Fruit fly (Drosophila melanogaster) whole organism, embryonic: ENCODE measurements around the gene CG16854.

Source experiments
- Adf1 ChIP-seq: fragments of 200-800 bp; sonication (Bioruptor generic); IDR thresholded peaks from 2 replicates; pipeline ENCODE4 v1.3.6; 2022; ENCODE audit warnings: missing biosample characterization, missing genetic modification characterization
- BEAF-32 ChIP-seq: fragments of 200-800 bp; sonication (Bioruptor generic); optimal IDR thresholded peaks from 3 replicates; lab custom pipeline; 2017; ENCODE audit warnings: missing biosample characterization, missing genetic modification characterization, mild to moderate bottlenecking, moderate library complexity, missing genetic modification reagents
- BtbVII ChIP-seq: fragments of 200-800 bp; sonication (Bioruptor generic); optimal IDR thresholded peaks from 3 replicates; lab custom pipeline; 2017; ENCODE audit warnings: missing biosample characterization, mild to moderate bottlenecking, missing genetic modification characterization
- Bteb2 ChIP-seq: fragments of 200-800 bp; sonication (Bioruptor generic); optimal IDR thresholded peaks from 2 replicates; lab custom pipeline; 2016; ENCODE audit warnings: missing biosample characterization, missing genetic modification characterization
- CG10565 ChIP-seq: fragments of 200-800 bp; sonication (Bioruptor generic); optimal IDR thresholded peaks from 3 replicates; lab custom pipeline; 2016; ENCODE audit warnings: missing biosample characterization, mild to moderate bottlenecking, missing genetic modification characterization
- CG10959 ChIP-seq: fragments of 200-800 bp; sonication (Bioruptor generic); IDR thresholded peaks from 2 replicates; pipeline ENCODE4 v1.3.6; 2022; ENCODE audit warnings: missing biosample characterization, missing genetic modification characterization
- CG11247 ChIP-seq: fragments of 200-800 bp; sonication (Bioruptor generic); IDR thresholded peaks from 2 replicates; pipeline ENCODE4 v1.3.6; 2022; ENCODE audit warnings: missing biosample characterization, missing genetic modification characterization
- CG12391 ChIP-seq: fragments of 200-800 bp; sonication (Bioruptor generic); optimal IDR thresholded peaks from 3 replicates; lab custom pipeline; 2018; ENCODE audit warnings: missing biosample characterization, mild to moderate bottlenecking, missing genetic modification characterization, moderate library complexity
- CG13894 ChIP-seq: fragments of 200-800 bp; sonication (Bioruptor generic); optimal IDR thresholded peaks from 3 replicates; lab custom pipeline; 2018; ENCODE audit warnings: missing biosample characterization, mild to moderate bottlenecking, missing genetic modification characterization, moderate library complexity
- CG15269 ChIP-seq: fragments of 200-800 bp; sonication (Bioruptor generic); optimal IDR thresholded peaks from 2 replicates; lab custom pipeline; 2018; ENCODE audit warnings: missing biosample characterization, mild to moderate bottlenecking, missing genetic modification characterization, moderate library complexity
- CG16863 ChIP-seq: fragments of 200-800 bp; sonication (Bioruptor generic); optimal IDR thresholded peaks from 3 replicates; lab custom pipeline; 2016; ENCODE audit warnings: missing biosample characterization, missing genetic modification characterization
- CG17912 ChIP-seq: fragments of 200-800 bp; sonication (Bioruptor generic); optimal IDR thresholded peaks from 2 replicates; lab custom pipeline; 2018; ENCODE audit warnings: missing biosample characterization, mild to moderate bottlenecking, missing genetic modification characterization
- CG18262 ChIP-seq: fragments of 200-800 bp; optimal IDR thresholded peaks from 3 replicates; lab custom pipeline; 2019; ENCODE audit warnings: missing biosample characterization, mild to moderate bottlenecking, missing genetic modification characterization, moderate library complexity
- CG42726 ChIP-seq: fragments of 200-800 bp; sonication (Bioruptor generic); IDR thresholded peaks from 2 replicates; pipeline ENCODE4 v1.3.6; 2022; ENCODE audit warnings: missing biosample characterization, missing genetic modification characterization; ENCODE audit not compliant: partially characterized antibody
- CG7928 ChIP-seq: fragments of 200-800 bp; sonication (Bioruptor generic); optimal IDR thresholded peaks from 2 replicates; lab custom pipeline; 2017; ENCODE audit warnings: missing biosample characterization, mild to moderate bottlenecking, missing genetic modification characterization
- CG8478 ChIP-seq: fragments of >200 bp; optimal IDR thresholded peaks from 2 replicates; lab custom pipeline; 2018
- CG9932 ChIP-seq: fragments of 200-800 bp; sonication (Bioruptor generic); IDR thresholded peaks from 2 replicates; pipeline ENCODE4 v1.3.6; 2022; ENCODE audit warnings: missing biosample characterization, missing genetic modification characterization
- CkIIα-i1 ChIP-seq: fragments of 200-800 bp; sonication (Bioruptor generic); IDR thresholded peaks from 2 replicates; pipeline ENCODE4 v1.3.6; 2022; ENCODE audit warnings: missing biosample characterization, missing genetic modification characterization
- CrebB ChIP-seq: fragments of 200-800 bp; sonication (Bioruptor generic); optimal IDR thresholded peaks from 3 replicates; lab custom pipeline; 2018; ENCODE audit warnings: missing biosample characterization, mild to moderate bottlenecking, missing genetic modification characterization
- D ChIP-seq, 2 experiments: fragments of 200-800 bp in 1 of 2; fragments of >200 bp in 1 of 2; sonication (Bioruptor generic) in 1 of 2; optimal IDR thresholded peaks; 2 replicates in 1 of 2; 3 replicates in 1 of 2; lab custom pipeline; 2017; ENCODE audit warnings: mild to moderate bottlenecking in 1 of 2, missing biosample characterization in 1 of 2, missing genetic modification characterization in 1 of 2, missing genetic modification reagents in 1 of 2
- Hey ChIP-seq: fragments of 200-800 bp; sonication (Bioruptor generic); optimal IDR thresholded peaks from 3 replicates; lab custom pipeline; 2018; ENCODE audit warnings: missing biosample characterization, mild to moderate bottlenecking, missing genetic modification characterization
- HmgD ChIP-seq: fragments of 200-800 bp; sonication (Bioruptor generic); optimal IDR thresholded peaks from 3 replicates; lab custom pipeline; 2016; ENCODE audit warnings: missing biosample characterization, missing genetic modification characterization
- Med ChIP-seq: fragments of 200-800 bp; sonication (Bioruptor generic); peaks from one replicate; lab custom pipeline; 2016; ENCODE audit warnings: missing biosample characterization, missing genetic modification characterization, mild to moderate bottlenecking, inconsistent platforms, moderate library complexity
- NFAT ChIP-seq: fragments of 200-800 bp; sonication (Bioruptor generic); IDR thresholded peaks from 2 replicates; pipeline ENCODE4 v1.3.6; 2022; ENCODE audit warnings: missing biosample characterization, missing genetic modification characterization
- Opbp ChIP-seq: fragments of 200-800 bp; sonication (Bioruptor generic); IDR thresholded peaks from 3 replicates; pipeline ENCODE4 v1.3.6; 2022; ENCODE audit warnings: missing biosample characterization, missing genetic modification characterization; ENCODE audit not compliant: partially characterized antibody
- Sin3A ChIP-seq: fragments of >200 bp; optimal IDR thresholded peaks from 2 replicates; lab custom pipeline; 2018
- aop ChIP-seq: fragments of 200-800 bp; sonication (Bioruptor generic); IDR thresholded peaks from 2 replicates; pipeline ENCODE4 v1.3.6; 2022; ENCODE audit warnings: missing biosample characterization, missing genetic modification characterization
- bcd ChIP-seq: fragments of 200-800 bp; sonication (Bioruptor generic); optimal IDR thresholded peaks from 2 replicates; lab custom pipeline; 2017; ENCODE audit warnings: missing biosample characterization, mild to moderate bottlenecking, missing genetic modification characterization
- caup ChIP-seq: fragments of 200-800 bp; sonication (Bioruptor generic); optimal IDR thresholded peaks from 3 replicates; lab custom pipeline; 2017; ENCODE audit warnings: missing biosample characterization, mild to moderate bottlenecking, missing genetic modification characterization, moderate library complexity; ENCODE audit not compliant: severe bottlenecking
- dysf ChIP-seq: fragments of 200-800 bp; sonication (Bioruptor generic); IDR thresholded peaks from 3 replicates; pipeline ENCODE4 v1.3.6; 2022; ENCODE audit warnings: missing biosample characterization, missing genetic modification characterization
- esg ChIP-seq: fragments of 200-800 bp; sonication (Bioruptor generic); conservative IDR thresholded peaks from 2 replicates; pipeline ENCODE4 v1.3.6; 2022; ENCODE audit warnings: missing biosample characterization, missing genetic modification characterization
- fd102C ChIP-seq: fragments of 200-800 bp; sonication (Bioruptor generic); optimal IDR thresholded peaks from 2 replicates; lab custom pipeline; 2018; ENCODE audit warnings: missing biosample characterization, mild to moderate bottlenecking, missing genetic modification characterization, moderate library complexity
- fd3F ChIP-seq: fragments of 200-800 bp; sonication (Bioruptor generic); optimal IDR thresholded peaks from 2 replicates; lab custom pipeline; 2018; ENCODE audit warnings: missing biosample characterization, mild to moderate bottlenecking, missing genetic modification characterization, moderate library complexity
- fd64A ChIP-seq: fragments of 200-800 bp; sonication (Bioruptor generic); optimal IDR thresholded peaks from 3 replicates; lab custom pipeline; 2018; ENCODE audit warnings: missing biosample characterization, mild to moderate bottlenecking, missing genetic modification characterization
- fu2 ChIP-seq: fragments of 200-800 bp; sonication (Bioruptor generic); optimal IDR thresholded peaks from 2 replicates; lab custom pipeline; 2016; ENCODE audit warnings: missing biosample characterization, missing genetic modification characterization
- hbn ChIP-seq: fragments of 200-800 bp; sonication (Bioruptor generic); IDR thresholded peaks from 2 replicates; pipeline ENCODE4 v1.3.6; 2022; ENCODE audit warnings: missing biosample characterization, missing genetic modification characterization; ENCODE audit not compliant: partially characterized antibody
- jigr1 ChIP-seq: fragments of 200-800 bp; sonication (Bioruptor generic); IDR thresholded peaks from 3 replicates; pipeline ENCODE4 v1.3.6; 2022; ENCODE audit warnings: missing biosample characterization, missing genetic modification characterization
- kay ChIP-seq: fragments of 200-800 bp; sonication (Bioruptor generic); optimal IDR thresholded peaks from 2 replicates; lab custom pipeline; 2016; ENCODE audit warnings: missing biosample characterization, missing genetic modification characterization
- lmd ChIP-seq: fragments of 200-800 bp; sonication (Bioruptor generic); IDR thresholded peaks from 2 replicates; pipeline ENCODE4 v1.3.6; 2022; ENCODE audit warnings: missing biosample characterization, missing genetic modification characterization
- lola ChIP-seq, 3 experiments: fragments of >200 bp in 2 of 3; fragments of 200-800 bp in 1 of 3; sonication (Bioruptor generic) in 1 of 3; optimal IDR thresholded peaks; 2 replicates each; lab custom pipeline; 2017 to 2019; ENCODE audit warnings: missing biosample characterization in 3 of 3, missing genetic modification characterization in 3 of 3, mild to moderate bottlenecking in 1 of 3, moderate library complexity in 1 of 3
- nerfin-1 ChIP-seq: fragments of 200-800 bp; sonication (Bioruptor generic); optimal IDR thresholded peaks from 3 replicates; lab custom pipeline; 2019; ENCODE audit warnings: missing biosample characterization, mild to moderate bottlenecking, missing genetic modification characterization, moderate library complexity
- oc ChIP-seq: fragments of 200-800 bp; sonication (Bioruptor generic); optimal IDR thresholded peaks from 2 replicates; lab custom pipeline; 2018; ENCODE audit warnings: missing biosample characterization, mild to moderate bottlenecking, missing genetic modification characterization, moderate library complexity
- pb ChIP-seq: fragments of 200-800 bp; sonication (Bioruptor generic); optimal IDR thresholded peaks from 3 replicates; lab custom pipeline; 2016; ENCODE audit warnings: missing biosample characterization, missing genetic modification characterization
- phol ChIP-seq: fragments of 200-800 bp; sonication (Bioruptor generic); optimal IDR thresholded peaks from 3 replicates; lab custom pipeline; 2018; ENCODE audit warnings: missing biosample characterization, mild to moderate bottlenecking, missing genetic modification characterization, moderate library complexity
- sima ChIP-seq: fragments of 200-800 bp; sonication (Bioruptor generic); optimal IDR thresholded peaks from 2 replicates; lab custom pipeline; 2016; ENCODE audit warnings: missing biosample characterization, missing genetic modification characterization
- sqz ChIP-seq: fragments of 200-800 bp; sonication (Bioruptor generic); optimal IDR thresholded peaks from 3 replicates; lab custom pipeline; 2018; ENCODE audit warnings: missing biosample characterization, mild to moderate bottlenecking, missing genetic modification characterization
- sug ChIP-seq: fragments of 200-800 bp; optimal IDR thresholded peaks from 2 replicates; lab custom pipeline; 2019; ENCODE audit warnings: missing biosample characterization, mild to moderate bottlenecking, missing genetic modification characterization, moderate library complexity
- usp ChIP-seq: fragments of >200 bp; optimal IDR thresholded peaks from 2 replicates; lab custom pipeline; 2017; ENCODE audit warnings: missing biosample characterization, missing genetic modification characterization
- vnd ChIP-seq: fragments of 200-800 bp; sonication (Bioruptor generic); IDR thresholded peaks from 3 replicates; pipeline ENCODE4 v1.3.6; 2022; ENCODE audit warnings: missing biosample characterization, missing genetic modification characterization; ENCODE audit not compliant: partially characterized antibody

CG16854 gene

dm6 chr2L:11057333-11058110 lies 29.0 kb upstream of the CG16854 start (continued):
- TF ChIP-seq fu2 (peak; percentile 42), CG13894 (tag; lab: Kevin White, UChicago) (no peak), hbn (GFP tag; lab: Robert Waterston, UW) (no peak), CG18262 (peak; percentile 92), CrebB (tag; lab: Kevin White, UChicago) (peak; percentile 22), vnd (GFP tag; lab: Robert Waterston, UW) (no peak), esg (GFP tag; lab: Robert Waterston, UW) (peak; percentile 77), fd102C (GFP tag; lab: Kevin White, UChicago) (no peak), CG8478 (no peak), aop (GFP tag; lab: Robert Waterston, UW) (no peak), CG11247 (peak; percentile 72), CG10565 (GFP tag; lab: Kevin White, UChicago) (no peak), Adf1 (GFP tag; lab: Robert Waterston, UW) (peak; percentile 29), bcd (GFP tag; lab: Kevin White, UChicago) (peak; percentile 55), pb (GFP tag; lab: Kevin White, UChicago) (no peak), NFAT (no peak; the same call in 1 of the 2 replicates), CG17912 (GFP tag; lab: Kevin White, UChicago) (no peak), sima (no peak), CG42726 (no peak), CG10959 (GFP tag; lab: Robert Waterston, UW) (peak; percentile 49; the same call in 1 of the 2 replicates), Bteb2 (peak; percentile 57), lmd (GFP tag; lab: Robert Waterston, UW) (peak; percentile 88), oc (tag; lab: Kevin White, UChicago) (peak; percentile 70), CG15269 (tag; lab: Kevin White, UChicago) (peak; percentile 81), sqz (peak; percentile 52), Hey (tag; lab: Kevin White, UChicago) (no peak), phol (peak; percentile 76), Sin3A (lab: Kevin White, UChicago) (no peak), usp (GFP tag; lab: Kevin White, UChicago) (no peak), jigr1 (GFP tag; lab: Robert Waterston, UW) (peak; percentile 77; the same call in 2 of the 3 replicates), lola (GFP tag; optimal IDR thresholded peaks at IDR 0.05; lab: Kevin White, UChicago) (peak in 1 of 3 experiments; percentile 67), CG9932 (GFP tag; lab: Robert Waterston, UW) (peak; percentile 74), CG16863 (peak; percentile 70), Med (peak; percentile 87), D (optimal IDR thresholded peaks at IDR 0.05; lab: Kevin White, UChicago) (no peak), D (GFP tag; optimal IDR thresholded peaks at IDR 0.05; lab: Kevin White, UChicago) (peak; percentile 75), fd3F (GFP tag; lab: Kevin White, UChicago) (peak; percentile 64), BtbVII (GFP tag; lab: Kevin White, UChicago) (peak; percentile 75), sug (tag; lab: Kevin White, UChicago) (peak; percentile 94), HmgD (GFP tag; lab: Kevin White, UChicago) (no peak), CG12391 (tag; lab: Kevin White, UChicago) (peak; percentile 67), CG7928 (GFP tag; lab: Kevin White, UChicago) (no peak), BEAF-32 (no peak), kay (GFP tag; lab: Kevin White, UChicago) (peak; percentile 52), dysf (GFP tag; lab: Robert Waterston, UW) (peak; percentile 87), caup (peak; percentile 73), fd64A (GFP tag; lab: Kevin White, UChicago) (peak; percentile 26), CkIIα-i1 (no peak), Opbp (GFP tag; lab: Robert Waterston, UW) (no peak), nerfin-1 (tag; lab: Kevin White, UChicago) (peak; percentile 63)
